Fruit fly (Drosophila melanogaster): ENCODE results near the gene CG3473.

- TF ChIP-seq Optix (GFP tag; IDR thresholded peaks at IDR 0.05): no peak
- no peak for TF ChIP-seq Rfx (GFP tag; IDR thresholded peaks at IDR 0.05)
- no peak for TF ChIP-seq CG9727 (GFP tag; optimal IDR thresholded peaks at IDR 0.05)
- no peak for TF ChIP-seq CG2202 (tag; optimal IDR thresholded peaks at IDR 0.05)
- TF ChIP-seq Gug (GFP tag; IDR thresholded peaks at IDR 0.05): no peak
- no peak for TF ChIP-seq CG6854 (GFP tag; optimal IDR thresholded peaks at IDR 0.05)
- no peak for TF ChIP-seq Hsf (GFP tag; optimal IDR thresholded peaks at IDR 0.05)
- no peak for TF ChIP-seq luna (GFP tag; optimal IDR thresholded peaks at IDR 0.05)
- TF ChIP-seq CG17568 (GFP tag; optimal IDR thresholded peaks at IDR 0.05): no peak
- TF ChIP-seq Fer1 (GFP tag; optimal IDR thresholded peaks at IDR 0.05): no peak
- no peak for TF ChIP-seq CG1832 (GFP tag; optimal IDR thresholded peaks at IDR 0.05)
These were observed 36.2 kb downstream of the CG3473 start for dm6 chr2L:14527200-14527797.

Data from whole organism, embryonic.